Fruit fly (Drosophila melanogaster): ENCODE data around the gene Ggamma30A.

dm6 chr2L:9349246-9349645, 92.9 kb downstream of the Ggamma30A start, which contains the start of gene CG43350:
- TF ChIP-seq CG8478 (optimal IDR thresholded peaks at IDR 0.05) (no peak), EcR (GFP tag; optimal IDR thresholded peaks at IDR 0.05) (no peak), psq (optimal IDR thresholded peaks at IDR 0.05) (no peak), pan (optimal IDR thresholded peaks at IDR 0.05) (no peak), usp (GFP tag; optimal IDR thresholded peaks at IDR 0.05) (no peak), Dll (optimal IDR thresholded peaks at IDR 0.05) (no peak)

Data from whole organism.